Worm (Caenorhabditis elegans): Measurements from ENCODE around the gene gcy-19.

- TF ChIP-seq gmeb-1 (tag; optimal IDR thresholded peaks at IDR 0.05): no peak
- TF ChIP-seq nhr-77 (tag; optimal IDR thresholded peaks at IDR 0.05): no peak
- no peak for TF ChIP-seq dmd-4 (tag; optimal IDR thresholded peaks at IDR 0.05)
- TF ChIP-seq mdl-1 (tag; optimal IDR thresholded peaks at IDR 0.05): no peak
- no peak for TF ChIP-seq lin-13 (GFP tag; optimal IDR thresholded peaks at IDR 0.05)
Observed at ce11 chrII:3267365-3267764, 8.2 kb upstream of the gcy-19 start, which contains the start of gene F02E11.7.

All from whole organism, L2 larva.